Worm (Caenorhabditis elegans) whole organism, L1 larva: Measurements from ENCODE around the gene R02E4.2.

Source experiments
- C04F5.9 ChIP-seq: sonication (generic microtip); optimal IDR thresholded peaks from 2 replicates; lab custom pipeline; 2016; ENCODE audit warnings: missing genetic modification characterization, missing compliant biosample characterization
- C16A3.4 ChIP-seq: fragments of 150-350 bp; optimal IDR thresholded peaks from 2 replicates; lab custom pipeline; 2014; ENCODE audit warnings: missing biosample characterization, missing genetic modification characterization
- F16B12.6 ChIP-seq: fragments of 150-350 bp; optimal IDR thresholded peaks from 2 replicates; lab custom pipeline; 2014; ENCODE audit warnings: missing biosample characterization, missing genetic modification characterization
- aha-1 ChIP-seq: fragments of 150-350 bp; optimal IDR thresholded peaks from 2 replicates; lab custom pipeline; 2014; ENCODE audit warnings: missing biosample characterization, missing genetic modification characterization
- aly-2 ChIP-seq: fragments of 150-350 bp; optimal IDR thresholded peaks from 2 replicates; lab custom pipeline; 2014; ENCODE audit warnings: missing biosample characterization, missing genetic modification characterization
- blmp-1 ChIP-seq: fragments of 150-350 bp; optimal IDR thresholded peaks from 2 replicates; lab custom pipeline; 2014; ENCODE audit warnings: missing biosample characterization, missing genetic modification characterization
- ceh-63 ChIP-seq: fragments of 200-800 bp; sonication (Bioruptor generic); optimal IDR thresholded peaks from 2 replicates; lab custom pipeline; 2018; ENCODE audit warnings: mild to moderate bottlenecking, missing genetic modification characterization, missing compliant biosample characterization
- ceh-88 ChIP-seq: fragments of 200-800 bp; sonication (Bioruptor generic); IDR thresholded peaks from 2 replicates; pipeline ENCODE4 v1.3.6; 2022; ENCODE audit warnings: missing genetic modification characterization, missing compliant biosample characterization
- dpl-1 ChIP-seq, 3 experiments: fragments of 150-350 bp in 2 of 3; sonication (generic microtip) in 1 of 3; optimal IDR thresholded peaks; 2 replicates each; lab custom pipeline; 2014 to 2017; ENCODE audit warnings: missing biosample characterization in 3 of 3, missing genetic modification characterization in 3 of 3, missing genetic modification reagents in 3 of 3
- dsc-1 ChIP-seq: sonication (generic microtip); optimal IDR thresholded peaks from 2 replicates; lab custom pipeline; 2016; ENCODE audit warnings: mild to moderate bottlenecking, missing genetic modification characterization, missing compliant biosample characterization
- egl-13 ChIP-seq: sonication (generic microtip); optimal IDR thresholded peaks from 2 replicates; lab custom pipeline; 2016; ENCODE audit warnings: missing genotype, missing genetic modification reagents, missing genetic modification characterization, missing compliant biosample characterization
- egl-27 ChIP-seq, 2 experiments: fragments of 150-350 bp in 1 of 2; sonication (generic microtip); optimal IDR thresholded peaks; 3 replicates each; lab custom pipeline; 2017 to 2018; ENCODE audit warnings: missing biosample characterization in 2 of 2, missing genetic modification characterization in 2 of 2, missing genetic modification reagents in 2 of 2
- elt-3 ChIP-seq, 6 experiments: fragments of 150-350 bp in 1 of 6; sonication (generic microtip); optimal IDR thresholded peaks; 2 replicates each; lab custom pipeline; 2017 to 2018; ENCODE audit warnings: missing biosample characterization in 6 of 6, missing genetic modification characterization in 6 of 6, inconsistent platforms in 1 of 6
- fkh-4 ChIP-seq: sonication (generic microtip); optimal IDR thresholded peaks from 2 replicates; lab custom pipeline; 2016; ENCODE audit warnings: missing compliant biosample characterization, missing genetic modification characterization, borderline replicate concordance
- fkh-8 ChIP-seq: sonication (generic microtip); optimal IDR thresholded peaks from 2 replicates; lab custom pipeline; 2016; ENCODE audit warnings: mild to moderate bottlenecking, missing genetic modification characterization, missing compliant biosample characterization
- hlh-4 ChIP-seq: sonication (generic microtip); optimal IDR thresholded peaks from 2 replicates; lab custom pipeline; 2016; ENCODE audit warnings: mild to moderate bottlenecking, missing genetic modification characterization, missing compliant biosample characterization
- hpl-2 ChIP-seq: fragments of 150-350 bp; optimal IDR thresholded peaks from 2 replicates; lab custom pipeline; 2014; ENCODE audit warnings: missing biosample characterization, missing genetic modification reagents, missing genetic modification characterization
- jun-1 ChIP-seq: fragments of 150-350 bp; optimal IDR thresholded peaks from 2 replicates; lab custom pipeline; 2014; ENCODE audit warnings: missing biosample characterization, missing genetic modification reagents, missing genetic modification characterization
- lin-13 ChIP-seq: fragments of 150-350 bp; optimal IDR thresholded peaks from 2 replicates; lab custom pipeline; 2014; ENCODE audit warnings: missing biosample characterization, missing genetic modification reagents, missing genetic modification characterization
- lin-14 ChIP-seq: fragments of 200-800 bp; sonication (Bioruptor generic); optimal IDR thresholded peaks from 2 replicates; lab custom pipeline; 2018; ENCODE audit warnings: mild to moderate bottlenecking, missing genetic modification characterization, moderate library complexity, missing compliant biosample characterization
- lin-15B ChIP-seq: fragments of 150-350 bp; sonication (generic microtip); optimal IDR thresholded peaks from 3 replicates; lab custom pipeline; 2014; ENCODE audit warnings: missing biosample characterization, missing genetic modification characterization
- lin-35 ChIP-seq, 2 experiments: fragments of 150-350 bp; optimal IDR thresholded peaks; 2 replicates each; lab custom pipeline; 2014; ENCODE audit warnings: missing biosample characterization in 2 of 2, missing genetic modification characterization in 2 of 2, missing genetic modification reagents in 2 of 2
- lin-39 ChIP-seq: fragments of 150-350 bp; optimal IDR thresholded peaks from 2 replicates; lab custom pipeline; 2014; ENCODE audit warnings: missing biosample characterization, missing genetic modification reagents, missing genetic modification characterization
- lir-3 ChIP-seq: sonication (generic microtip); optimal IDR thresholded peaks from 2 replicates; lab custom pipeline; 2016; ENCODE audit warnings: mild to moderate bottlenecking, missing genetic modification characterization, moderate library complexity, missing compliant biosample characterization; ENCODE audit not compliant: poor library complexity
- lsy-2 ChIP-seq, 2 experiments: fragments of 150-350 bp; optimal IDR thresholded peaks; 2 replicates each; lab custom pipeline; 2014; ENCODE audit warnings: missing biosample characterization in 2 of 2, missing genetic modification characterization in 2 of 2
- mep-1 ChIP-seq: fragments of 150-350 bp; optimal IDR thresholded peaks from 2 replicates; lab custom pipeline; 2014; ENCODE audit warnings: missing biosample characterization, missing genetic modification characterization
- nhr-12 ChIP-seq: sonication (generic microtip); optimal IDR thresholded peaks from 2 replicates; lab custom pipeline; 2017; ENCODE audit warnings: missing biosample characterization, missing genetic modification characterization
- nhr-20 ChIP-seq: sonication (generic microtip); optimal IDR thresholded peaks from 2 replicates; lab custom pipeline; 2016; ENCODE audit warnings: mild to moderate bottlenecking, missing genetic modification characterization, missing compliant biosample characterization
- nhr-47 ChIP-seq: sonication (generic microtip); optimal IDR thresholded peaks from 2 replicates; lab custom pipeline; 2016; ENCODE audit warnings: mild to moderate bottlenecking, missing genetic modification characterization, moderate library complexity, missing compliant biosample characterization
- nhr-90 ChIP-seq: sonication (generic microtip); optimal IDR thresholded peaks from 2 replicates; lab custom pipeline; 2016; ENCODE audit warnings: mild to moderate bottlenecking, missing genetic modification characterization, missing compliant biosample characterization; ENCODE audit not compliant: poor library complexity
- pag-3 ChIP-seq: sonication (generic microtip); optimal IDR thresholded peaks from 2 replicates; lab custom pipeline; 2017; ENCODE audit warnings: missing genetic modification characterization, mild to moderate bottlenecking, missing compliant biosample characterization, antibody characterized with exemption, borderline replicate concordance; ENCODE audit not compliant: insufficient read depth
- pax-3 ChIP-seq: fragments of 200-800 bp; sonication (Bioruptor generic); optimal IDR thresholded peaks from 2 replicates; lab custom pipeline; 2018; ENCODE audit warnings: mild to moderate bottlenecking, missing genetic modification characterization, moderate library complexity, missing compliant biosample characterization
- skn-1 ChIP-seq: fragments of 150-350 bp; optimal IDR thresholded peaks from 2 replicates; lab custom pipeline; 2014; ENCODE audit warnings: missing biosample characterization, missing genetic modification characterization
- snu-23 ChIP-seq: sonication (generic microtip); optimal IDR thresholded peaks from 2 replicates; lab custom pipeline; 2016; ENCODE audit warnings: missing genetic modification characterization, missing compliant biosample characterization
- sox-4 ChIP-seq: sonication (generic microtip); optimal IDR thresholded peaks from 2 replicates; lab custom pipeline; 2016; ENCODE audit warnings: missing genetic modification characterization, missing compliant biosample characterization
- sptf-1 ChIP-seq: fragments of 150-350 bp; optimal IDR thresholded peaks from 2 replicates; lab custom pipeline; 2014; ENCODE audit warnings: missing biosample characterization, missing genetic modification characterization
- sup-37 ChIP-seq: fragments of 200-800 bp; sonication (Bioruptor generic); optimal IDR thresholded peaks from 2 replicates; lab custom pipeline; 2018; ENCODE audit warnings: mild to moderate bottlenecking, missing genetic modification characterization, missing compliant biosample characterization
- swsn-7 ChIP-seq: sonication (generic microtip); optimal IDR thresholded peaks from 2 replicates; lab custom pipeline; 2016; ENCODE audit warnings: missing genetic modification characterization, missing compliant biosample characterization
- tlp-1 ChIP-seq: fragments of 150-350 bp; optimal IDR thresholded peaks from 2 replicates; lab custom pipeline; 2014; ENCODE audit warnings: missing biosample characterization, missing genetic modification characterization
- unc-98 ChIP-seq: fragments of 200-800 bp; sonication (Bioruptor generic); IDR thresholded peaks from 2 replicates; pipeline ENCODE4 v1.3.6; 2022; ENCODE audit warnings: missing genetic modification characterization, missing compliant biosample characterization
- vab-15 ChIP-seq: sonication (generic microtip); optimal IDR thresholded peaks from 2 replicates; lab custom pipeline; 2017; ENCODE audit warnings: missing genotype, mild to moderate bottlenecking, missing genetic modification characterization, missing compliant biosample characterization
- xbp-1 ChIP-seq: sonication (generic microtip); optimal IDR thresholded peaks from 2 replicates; lab custom pipeline; 2016; ENCODE audit warnings: missing genetic modification characterization, missing compliant biosample characterization
- zag-1 ChIP-seq: fragments of 150-350 bp; optimal IDR thresholded peaks from 2 replicates; lab custom pipeline; 2014; ENCODE audit warnings: missing biosample characterization, missing genetic modification characterization
- zip-4 ChIP-seq: fragments of 200-800 bp; sonication (Bioruptor generic); optimal IDR thresholded peaks from 2 replicates; lab custom pipeline; 2018; ENCODE audit warnings: mild to moderate bottlenecking, missing genetic modification characterization, moderate library complexity, missing compliant biosample characterization
- ztf-11 ChIP-seq, 2 experiments: sonication (generic microtip); optimal IDR thresholded peaks; 2 replicates each; lab custom pipeline; 2016 to 2017; ENCODE audit warnings: missing genetic modification characterization in 2 of 2, missing biosample characterization in 1 of 2, missing compliant biosample characterization in 1 of 2
- ztf-4 ChIP-seq: fragments of 150-350 bp; optimal IDR thresholded peaks from 2 replicates; lab custom pipeline; 2014; ENCODE audit warnings: missing biosample characterization, missing genetic modification characterization

The R02E4.2 gene

ce11 chrX:4142648-4143259, 35.5 kb downstream of the R02E4.2 start (continued):
- TF ChIP-seq egl-27 (tag; optimal IDR thresholded peaks at IDR 0.05; lab: Kevin White, UChicago), result no peak
- peak; percentile 33 to 37 for TF ChIP-seq lsy-2 (tag; optimal IDR thresholded peaks at IDR 0.05; lab: Kevin White, UChicago)
- no peak for TF ChIP-seq F16B12.6
- TF ChIP-seq unc-98 (GFP tag; lab: Robert Waterston, UW), result 0 out of 2 replicates have a peak, but pooled peaks have one; percentile 31
- no peak for TF ChIP-seq C16A3.4 (tag; lab: Kevin White, UChicago)
- TF ChIP-seq lin-14 (GFP tag; lab: Kevin White, UChicago), result no peak
- no peak for TF ChIP-seq snu-23
- TF ChIP-seq lin-39 (tag; lab: Kevin White, UChicago), result peak; percentile 21
- no peak for TF ChIP-seq sup-37 (GFP tag; lab: Kevin White, UChicago)
- no peak for TF ChIP-seq zip-4 (GFP tag; lab: Kevin White, UChicago)
- TF ChIP-seq hlh-4 (tag; lab: Kevin White, UChicago), result no peak
- no peak for TF ChIP-seq vab-15 (tag; lab: Kevin White, UChicago)
- peak; percentile 77 for TF ChIP-seq mep-1 (tag; lab: Kevin White, UChicago)
- no peak for TF ChIP-seq pag-3 (tag; lab: Kevin White, UChicago)
- TF ChIP-seq nhr-47, result no peak
- no peak for TF ChIP-seq sptf-1 (tag; lab: Kevin White, UChicago)
- TF ChIP-seq jun-1, result no peak

DNA sequence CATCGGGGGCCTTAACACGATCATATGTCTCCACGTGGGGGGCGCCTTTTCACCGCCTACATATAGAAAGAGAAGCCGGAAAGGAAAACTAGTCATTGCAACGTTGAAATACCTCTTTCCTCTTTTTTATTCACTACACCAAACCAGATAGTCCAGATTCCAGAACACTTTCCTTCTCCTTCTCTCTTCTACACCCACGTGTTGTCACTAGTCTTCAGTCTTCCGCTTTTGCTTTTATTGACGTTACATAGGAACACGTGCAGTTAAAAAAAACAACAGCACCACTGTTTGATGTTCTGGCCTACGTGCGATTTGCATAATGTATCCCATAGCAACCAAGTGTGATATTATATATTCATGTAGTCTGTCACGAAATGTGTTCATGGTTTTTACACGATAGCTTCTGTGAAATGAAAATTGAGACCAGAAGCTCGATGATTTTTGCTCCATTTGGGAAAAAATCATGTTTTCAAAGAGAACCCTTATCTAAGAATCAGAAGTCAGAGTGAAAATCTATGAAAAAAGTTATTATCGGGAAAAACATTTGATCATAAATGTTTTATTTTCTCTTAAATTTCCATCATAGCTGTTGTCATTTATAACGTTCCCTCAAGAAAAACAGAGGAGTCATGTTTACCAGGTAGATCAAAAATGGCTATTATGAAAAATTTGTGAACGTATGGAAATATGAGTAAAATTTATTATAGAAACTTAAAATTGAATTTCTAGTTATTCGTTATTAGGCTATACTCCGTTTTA, 36.2 kb downstream of the R02E4.2 start:
- TF ChIP-seq ceh-63 (GFP tag; lab: Kevin White, UChicago) (no peak), pax-3 (peak; percentile 3), tlp-1 (no peak), lin-13 (GFP tag; lab: Kevin White, UChicago) (no peak), fkh-8 (tag; lab: Kevin White, UChicago) (peak; percentile 43), dsc-1 (tag; lab: Kevin White, UChicago) (no peak), xbp-1 (tag; lab: Kevin White, UChicago) (no peak), sup-37 (GFP tag; lab: Kevin White, UChicago) (no peak), skn-1 (tag; lab: Kevin White, UChicago) (no peak), nhr-90 (tag; lab: Kevin White, UChicago) (no peak), ztf-4 (tag; lab: Kevin White, UChicago) (peak; percentile 51), C04F5.9 (no peak), zag-1 (tag; lab: Kevin White, UChicago) (no peak), nhr-47 (no peak), lin-35 (GFP tag; optimal IDR thresholded peaks at IDR 0.05; lab: Kevin White, UChicago) (peak in 1 of 2 experiments; percentile 4), egl-13 (tag; lab: Kevin White, UChicago) (no peak), F16B12.6 (no peak), sox-4 (tag; lab: Kevin White, UChicago) (no peak), lir-3 (no peak), ceh-88 (GFP tag; lab: Robert Waterston, UW) (no peak), hpl-2 (GFP tag; lab: Kevin White, UChicago) (no peak), lin-14 (GFP tag; lab: Kevin White, UChicago) (no peak), lin-15B (no peak), unc-98 (GFP tag; lab: Robert Waterston, UW) (no peak), blmp-1 (tag; lab: Kevin White, UChicago) (peak; percentile 33), elt-3 (tag; optimal IDR thresholded peaks at IDR 0.05; lab: Kevin White, UChicago) (no peak), pag-3 (tag; lab: Kevin White, UChicago) (no peak), aha-1 (tag; lab: Kevin White, UChicago) (no peak), sptf-1 (tag; lab: Kevin White, UChicago) (no peak), swsn-7 (tag; lab: Kevin White, UChicago) (no peak), fkh-4 (tag; lab: Kevin White, UChicago) (no peak), nhr-12 (tag; lab: Kevin White, UChicago) (no peak), dpl-1 (GFP tag; optimal IDR thresholded peaks at IDR 0.05; lab: Kevin White, UChicago) (no peak), nhr-20 (tag; lab: Kevin White, UChicago) (no peak), jun-1 (no peak), lin-39 (tag; lab: Kevin White, UChicago) (no peak), egl-27 (tag; optimal IDR thresholded peaks at IDR 0.05; lab: Kevin White, UChicago) (no peak), ztf-11 (tag; optimal IDR thresholded peaks at IDR 0.05; lab: Kevin White, UChicago) (no peak), hlh-4 (tag; lab: Kevin White, UChicago) (no peak), aly-2 (tag; lab: Kevin White, UChicago) (no peak)
